Fruit fly (Drosophila melanogaster): ENCODE measurements around the gene CG5835.

The CG5835 gene

DNA sequence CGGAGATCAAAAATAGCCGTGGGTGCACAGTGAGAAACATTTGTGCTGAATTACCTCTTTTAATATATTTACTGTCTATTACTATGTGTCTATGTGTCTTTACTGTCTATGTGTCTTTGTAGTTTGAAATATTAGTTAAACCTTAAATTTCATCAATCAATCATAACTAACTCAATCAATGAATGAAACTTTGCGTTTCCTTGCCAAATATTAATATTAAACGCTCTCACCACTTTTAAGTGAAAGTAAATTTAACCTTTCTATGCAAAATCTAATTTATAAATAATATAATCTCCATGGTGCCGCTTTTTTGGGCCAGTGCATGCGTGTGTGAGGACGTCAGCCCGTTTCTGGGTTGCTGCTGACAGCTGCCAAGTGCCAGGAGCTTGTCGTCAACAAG lies 27.7 kb upstream of the CG5835 start (continued):
- peak; percentile 79 for TF ChIP-seq pdm3 (GFP tag; optimal IDR thresholded peaks at IDR 0.05)
- no peak for TF ChIP-seq fkh (GFP tag; optimal IDR thresholded peaks at IDR 0.05)
- peak; percentile 66 for TF ChIP-seq fd59A (GFP tag; optimal IDR thresholded peaks at IDR 0.05)
- peak; percentile 61 for TF ChIP-seq CG31627 (GFP tag; optimal IDR thresholded peaks at IDR 0.05)
- TF ChIP-seq Gug (GFP tag; IDR thresholded peaks at IDR 0.05), result peak; percentile 60
- TF ChIP-seq CG8119 (GFP tag; IDR thresholded peaks at IDR 0.05), result peak; percentile 83
- peak; percentile 80 for TF ChIP-seq CG3919 (GFP tag; optimal IDR thresholded peaks at IDR 0.05)
- TF ChIP-seq CG6792 (GFP tag; optimal IDR thresholded peaks at IDR 0.05), result peak; percentile 60
- TF ChIP-seq CG6276 (GFP tag; optimal IDR thresholded peaks at IDR 0.05), result peak; percentile 90
- TF ChIP-seq Sox102F (GFP tag; optimal IDR thresholded peaks at IDR 0.05), result peak; percentile 57
- peak; percentile 69 for TF ChIP-seq Sox14 (GFP tag; optimal IDR thresholded peaks at IDR 0.05)
- peak; percentile 61 for TF ChIP-seq CG7368 (GFP tag; optimal IDR thresholded peaks at IDR 0.05)
- TF ChIP-seq spab (GFP tag; optimal IDR thresholded peaks at IDR 0.05), result peak; percentile 57
- peak; percentile 78 for TF ChIP-seq CG6808 (GFP tag; optimal IDR thresholded peaks at IDR 0.05)
- TF ChIP-seq Hr38 (GFP tag; optimal IDR thresholded peaks at IDR 0.05), result no peak
- peak; percentile 70 for TF ChIP-seq topi (GFP tag; optimal IDR thresholded peaks at IDR 0.05)
- TF ChIP-seq Eip75B (GFP tag; optimal IDR thresholded peaks at IDR 0.05), result peak; percentile 51
- TF ChIP-seq cyc (GFP tag; optimal IDR thresholded peaks at IDR 0.05), result peak; percentile 65
- no peak for TF ChIP-seq CG6854 (GFP tag; optimal IDR thresholded peaks at IDR 0.05)
- TF ChIP-seq Smox (GFP tag; optimal IDR thresholded peaks at IDR 0.05), result peak; percentile 67
- TF ChIP-seq CG1621 (tag; optimal IDR thresholded peaks at IDR 0.05), result peak; percentile 24
- peak; percentile 77 for TF ChIP-seq CG8632 (GFP tag; optimal IDR thresholded peaks at IDR 0.05)
- TF ChIP-seq Eip93F (GFP tag; optimal IDR thresholded peaks at IDR 0.05), result no peak
- TF ChIP-seq fd85E (GFP tag; optimal IDR thresholded peaks at IDR 0.05), result peak; percentile 44
- TF ChIP-seq Hr4 (GFP tag; optimal IDR thresholded peaks at IDR 0.05), result peak; percentile 89
- TF ChIP-seq CG9139 (GFP tag; optimal IDR thresholded peaks at IDR 0.05), result peak; percentile 35

DNA sequence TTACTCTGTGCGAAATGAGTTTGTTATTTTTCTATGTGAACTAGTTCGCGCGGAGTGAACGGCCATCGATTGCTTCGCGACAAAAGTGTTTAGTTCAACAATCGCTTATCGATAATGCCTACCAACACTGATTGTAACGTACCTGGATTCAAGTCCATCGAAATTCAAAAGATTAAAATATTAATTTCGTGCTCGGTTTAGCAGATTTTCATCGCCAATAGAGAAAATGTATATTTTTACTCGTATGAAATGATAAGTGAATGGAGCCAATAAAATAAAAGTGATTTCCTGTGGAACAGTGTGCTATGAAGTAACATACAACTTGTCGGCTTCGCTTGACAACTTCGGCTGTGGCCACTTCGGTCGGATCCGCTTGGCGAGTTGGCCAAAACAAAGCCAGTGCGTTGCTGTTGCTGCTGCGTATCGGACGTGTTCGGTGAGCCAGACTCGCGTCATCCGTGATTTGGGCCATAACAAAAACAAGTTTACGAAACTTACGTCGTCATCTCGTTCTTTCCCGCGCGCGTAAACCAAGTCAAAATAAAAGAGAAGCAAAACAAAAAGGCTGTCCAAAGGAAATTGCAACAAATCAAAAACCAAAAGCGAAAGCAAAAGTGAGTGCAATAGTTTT lies 26.9 kb upstream of the CG5835 start, which contains the start of the genes CG5555 and myd:
Gene CG5555, minus strand, starts transcription at position 276 of the 631 bp plus-strand sequence.
Gene myd, plus strand, starts transcription at position 397 of the 631 bp plus-strand sequence.
- TF ChIP-seq fkh (GFP tag; optimal IDR thresholded peaks at IDR 0.05), result peak; percentile 9
- TF ChIP-seq CG9139 (GFP tag; optimal IDR thresholded peaks at IDR 0.05), result peak; percentile 28
- TF ChIP-seq Sox102F (GFP tag; optimal IDR thresholded peaks at IDR 0.05), result peak; percentile 68
- peak; percentile 33 for TF ChIP-seq CG1621 (tag; optimal IDR thresholded peaks at IDR 0.05)
- TF ChIP-seq salr (GFP tag; optimal IDR thresholded peaks at IDR 0.05), result no peak
- TF ChIP-seq fd59A (GFP tag; optimal IDR thresholded peaks at IDR 0.05), result peak; percentile 11
- TF ChIP-seq OdsH (GFP tag; optimal IDR thresholded peaks at IDR 0.05), result peak; percentile 70
- TF ChIP-seq fd85E (GFP tag; optimal IDR thresholded peaks at IDR 0.05), result no peak
- peak; percentile 88 for TF ChIP-seq Eip78C (GFP tag)
- TF ChIP-seq CG6163 (GFP tag; IDR thresholded peaks at IDR 0.05), result peak; percentile 59
- peak; percentile 58 for TF ChIP-seq achi (GFP tag; optimal IDR thresholded peaks at IDR 0.05)
- TF ChIP-seq pdm3 (GFP tag; optimal IDR thresholded peaks at IDR 0.05), result peak; percentile 75
- TF ChIP-seq topi (GFP tag; optimal IDR thresholded peaks at IDR 0.05), result peak; percentile 57
- TF ChIP-seq Eip93F (GFP tag; optimal IDR thresholded peaks at IDR 0.05), result peak; percentile 16
- TF ChIP-seq CG6854 (GFP tag; optimal IDR thresholded peaks at IDR 0.05), result no peak
- TF ChIP-seq CG3032 (tag; optimal IDR thresholded peaks at IDR 0.05), result peak; percentile 48
- peak; percentile 46 for TF ChIP-seq Ets96B (tag; optimal IDR thresholded peaks at IDR 0.05)
- TF ChIP-seq CG10669 (GFP tag; optimal IDR thresholded peaks at IDR 0.05), result no peak
- no peak for TF ChIP-seq Smox (GFP tag; optimal IDR thresholded peaks at IDR 0.05)
- peak; percentile 74 for TF ChIP-seq CG15336 (GFP tag; IDR thresholded peaks at IDR 0.05)
- TF ChIP-seq Ets21C (GFP tag; optimal IDR thresholded peaks at IDR 0.05), result peak; percentile 45
- TF ChIP-seq CG32006 (GFP tag; optimal IDR thresholded peaks at IDR 0.05), result no peak
- TF ChIP-seq CG3919 (GFP tag; optimal IDR thresholded peaks at IDR 0.05), result peak; percentile 16
- peak; percentile 23 for TF ChIP-seq dsx (GFP tag; optimal IDR thresholded peaks at IDR 0.05; ENCODE audit: poor library complexity, severe bottlenecking)
- TF ChIP-seq spab (GFP tag; optimal IDR thresholded peaks at IDR 0.05), result no peak
- peak; percentile 17 for TF ChIP-seq Lpt (GFP tag; optimal IDR thresholded peaks at IDR 0.05)
- TF ChIP-seq CG6808 (GFP tag; optimal IDR thresholded peaks at IDR 0.05), result no peak
- TF ChIP-seq Gug (GFP tag; IDR thresholded peaks at IDR 0.05), result no peak
- TF ChIP-seq Hr38 (GFP tag; optimal IDR thresholded peaks at IDR 0.05), result no peak
- TF ChIP-seq CG11294 (GFP tag; IDR thresholded peaks at IDR 0.05), result no peak; the same call in 1 of the 2 replicates
- no peak for TF ChIP-seq CG11762 (GFP tag; optimal IDR thresholded peaks at IDR 0.05; ENCODE audit: insufficient read depth)
- no peak for TF ChIP-seq CG11902 (GFP tag; optimal IDR thresholded peaks at IDR 0.05)
- no peak for TF ChIP-seq CG8319 (GFP tag; optimal IDR thresholded peaks at IDR 0.05)
- peak; percentile 34 for TF ChIP-seq net (GFP tag; optimal IDR thresholded peaks at IDR 0.05)
- peak; percentile 29 to 54 for TF ChIP-seq ss (GFP tag; optimal IDR thresholded peaks at IDR 0.05)
- peak; percentile 62 for TF ChIP-seq Met (GFP tag; optimal IDR thresholded peaks at IDR 0.05)
- TF ChIP-seq lz (GFP tag; optimal IDR thresholded peaks at IDR 0.05), result peak; percentile 66

Measured in whole organism, prepupa.